Worm (Caenorhabditis elegans): ENCODE data around the gene Y38H6C.15.

DNA sequence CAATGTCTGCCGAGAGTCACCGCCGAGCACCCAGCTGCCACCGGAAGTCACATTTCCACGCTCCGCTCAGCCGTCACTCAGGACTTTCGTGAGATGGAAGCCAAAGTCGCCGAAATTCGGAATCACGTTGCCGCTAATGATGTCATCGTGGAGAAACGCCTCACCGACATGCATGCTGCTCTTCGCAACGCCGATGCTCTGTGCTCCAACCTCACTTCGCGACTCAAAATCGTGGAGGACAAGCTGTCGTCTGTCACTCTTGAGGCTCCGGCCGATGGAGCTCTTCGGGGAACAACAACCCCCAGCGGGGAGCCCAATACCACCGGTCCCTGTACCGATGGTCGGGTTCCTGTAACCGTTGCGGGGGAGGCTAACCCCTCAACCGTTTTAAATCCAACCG is 29.6 kb downstream of the Y38H6C.15 start:
- no peak for TF ChIP-seq klf-2 (GFP tag; conservative IDR thresholded peaks at IDR 0.05)
- TF ChIP-seq T22C8.4 (GFP tag; IDR thresholded peaks at IDR 0.05) = no peak
- TF ChIP-seq tab-1 (GFP tag; IDR thresholded peaks at IDR 0.05) = no peak
- TF ChIP-seq flt-1 (GFP tag; IDR thresholded peaks at IDR 0.05) = no peak
- no peak for TF ChIP-seq ztf-23 (GFP tag; IDR thresholded peaks at IDR 0.05)
